Fruit fly (Drosophila melanogaster): ENCODE data around the gene E2f1.

The E2f1 gene

DNA sequence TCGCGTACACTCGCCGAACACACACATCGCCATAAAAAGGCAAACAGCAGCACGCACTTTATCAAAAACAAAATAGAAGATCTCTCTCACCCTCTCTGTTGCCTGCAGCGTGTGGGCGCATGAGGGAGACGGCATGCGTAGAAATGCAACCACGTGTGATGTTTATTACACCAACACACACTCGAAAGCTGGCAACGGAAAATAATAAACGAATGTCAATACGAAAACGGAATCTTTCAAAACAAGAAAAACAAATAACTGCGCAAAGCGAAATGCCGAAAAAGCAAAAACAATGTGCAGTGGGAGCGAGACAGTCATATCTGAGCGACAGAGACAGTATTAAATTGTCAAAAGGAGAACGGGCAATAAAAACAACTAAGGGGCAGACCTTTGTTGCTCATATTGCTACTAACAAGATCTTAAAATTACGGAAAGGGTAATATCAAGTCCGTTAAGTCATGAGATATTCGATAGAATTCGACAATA, 47.3 kb downstream of the E2f1 start:
- no peak for TF ChIP-seq Myc (optimal IDR thresholded peaks at IDR 0.05)
- no peak for TF ChIP-seq Sin3A (optimal IDR thresholded peaks at IDR 0.05)
- TF ChIP-seq ttk (optimal IDR thresholded peaks at IDR 0.05): no peak
- TF ChIP-seq psq (optimal IDR thresholded peaks at IDR 0.05): peak; percentile 31
- no peak for TF ChIP-seq insv (optimal IDR thresholded peaks at IDR 0.05)
- no peak for TF ChIP-seq h (optimal IDR thresholded peaks at IDR 0.05)

DNA sequence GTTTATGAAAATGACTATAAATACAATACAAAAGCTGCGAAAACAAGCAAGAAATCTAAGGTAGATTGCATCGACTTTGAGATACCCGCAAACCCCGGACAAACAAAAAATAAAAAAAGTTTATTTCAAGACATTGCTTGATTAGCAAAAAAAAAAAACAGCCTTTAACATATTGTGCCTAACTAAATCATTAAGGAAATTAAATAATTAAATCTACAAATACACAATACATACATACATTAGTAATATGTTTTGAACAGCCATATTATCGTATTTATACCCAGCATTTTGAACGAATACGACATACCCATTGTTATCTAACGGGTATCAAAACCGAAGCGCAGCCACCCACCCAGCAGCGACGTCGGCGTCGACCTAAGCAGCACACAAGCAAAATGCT, 47.8 kb downstream of the E2f1 start:
- TF ChIP-seq Sin3A (optimal IDR thresholded peaks at IDR 0.05) (no peak), ttk (optimal IDR thresholded peaks at IDR 0.05) (no peak), h (optimal IDR thresholded peaks at IDR 0.05) (no peak), Myc (optimal IDR thresholded peaks at IDR 0.05) (no peak), insv (optimal IDR thresholded peaks at IDR 0.05) (no peak), psq (optimal IDR thresholded peaks at IDR 0.05) (no peak)

DNA sequence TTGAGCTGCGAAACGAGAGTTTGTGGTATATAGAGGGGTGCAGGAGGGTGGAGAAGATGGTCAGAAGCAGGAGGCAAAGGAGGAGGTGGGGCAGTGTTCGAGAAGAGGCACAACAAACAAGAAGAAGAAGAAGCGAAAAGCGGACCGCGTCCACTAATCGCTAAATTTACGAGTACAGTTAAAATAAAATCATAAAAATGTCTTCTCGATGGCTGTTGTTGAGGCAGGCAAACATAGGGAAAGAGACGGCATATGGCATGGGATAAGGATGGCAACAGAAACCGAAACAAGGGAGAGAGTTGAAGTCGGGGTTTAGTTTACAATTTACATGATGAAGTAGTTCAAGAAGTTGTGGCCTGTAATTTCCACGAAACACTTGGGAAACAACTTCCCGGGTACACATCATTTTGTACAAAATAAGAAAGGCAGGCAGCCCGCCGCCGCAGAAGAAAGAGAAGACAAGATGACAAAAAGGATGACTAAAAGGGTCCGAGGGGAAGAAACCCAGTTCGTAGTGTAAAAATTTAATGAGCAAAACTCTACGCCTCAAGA, 49.0 kb downstream of the E2f1 start:
- TF ChIP-seq ttk (optimal IDR thresholded peaks at IDR 0.05): no peak
- TF ChIP-seq Sin3A (optimal IDR thresholded peaks at IDR 0.05): no peak
- no peak for TF ChIP-seq insv (optimal IDR thresholded peaks at IDR 0.05)
- TF ChIP-seq Myc (optimal IDR thresholded peaks at IDR 0.05): no peak
- no peak for TF ChIP-seq psq (optimal IDR thresholded peaks at IDR 0.05)
- no peak for TF ChIP-seq h (optimal IDR thresholded peaks at IDR 0.05)

DNA sequence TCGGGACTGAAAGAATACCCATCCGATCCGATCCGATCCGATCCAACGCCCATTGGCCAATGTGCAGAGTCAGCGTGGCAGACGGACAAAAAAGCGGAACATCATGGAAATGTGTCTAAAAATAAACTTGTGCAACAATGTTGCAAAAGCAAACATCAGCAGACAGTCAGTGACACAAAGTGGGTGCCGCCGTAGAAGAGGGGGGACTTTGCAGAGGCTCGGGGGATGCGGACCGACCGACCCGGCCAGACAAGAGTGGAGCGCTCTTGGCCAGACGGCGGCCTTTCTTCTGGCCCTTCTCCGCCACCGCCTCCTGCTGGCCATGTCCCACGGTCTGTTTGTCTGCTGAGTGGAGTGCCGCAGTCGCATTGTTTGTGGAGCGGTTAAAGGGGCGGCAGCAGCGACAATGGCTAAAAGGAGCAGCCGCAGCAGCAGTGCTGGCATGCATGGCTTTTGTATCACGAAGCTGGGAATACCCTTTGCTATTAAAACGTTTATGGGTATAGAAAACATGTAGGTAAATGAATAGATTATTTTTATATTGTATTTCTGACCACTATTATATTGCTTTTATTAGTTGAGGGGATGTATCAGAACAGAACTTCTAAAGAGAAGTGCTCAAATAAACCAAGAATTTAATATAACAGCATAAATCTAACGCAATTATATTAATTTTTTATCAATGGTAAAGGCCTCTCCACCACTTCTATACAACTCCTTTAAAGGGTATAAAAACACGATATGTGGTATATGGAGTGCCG, 52.2 kb downstream of the E2f1 start:
- no peak for TF ChIP-seq psq (optimal IDR thresholded peaks at IDR 0.05)

DNA sequence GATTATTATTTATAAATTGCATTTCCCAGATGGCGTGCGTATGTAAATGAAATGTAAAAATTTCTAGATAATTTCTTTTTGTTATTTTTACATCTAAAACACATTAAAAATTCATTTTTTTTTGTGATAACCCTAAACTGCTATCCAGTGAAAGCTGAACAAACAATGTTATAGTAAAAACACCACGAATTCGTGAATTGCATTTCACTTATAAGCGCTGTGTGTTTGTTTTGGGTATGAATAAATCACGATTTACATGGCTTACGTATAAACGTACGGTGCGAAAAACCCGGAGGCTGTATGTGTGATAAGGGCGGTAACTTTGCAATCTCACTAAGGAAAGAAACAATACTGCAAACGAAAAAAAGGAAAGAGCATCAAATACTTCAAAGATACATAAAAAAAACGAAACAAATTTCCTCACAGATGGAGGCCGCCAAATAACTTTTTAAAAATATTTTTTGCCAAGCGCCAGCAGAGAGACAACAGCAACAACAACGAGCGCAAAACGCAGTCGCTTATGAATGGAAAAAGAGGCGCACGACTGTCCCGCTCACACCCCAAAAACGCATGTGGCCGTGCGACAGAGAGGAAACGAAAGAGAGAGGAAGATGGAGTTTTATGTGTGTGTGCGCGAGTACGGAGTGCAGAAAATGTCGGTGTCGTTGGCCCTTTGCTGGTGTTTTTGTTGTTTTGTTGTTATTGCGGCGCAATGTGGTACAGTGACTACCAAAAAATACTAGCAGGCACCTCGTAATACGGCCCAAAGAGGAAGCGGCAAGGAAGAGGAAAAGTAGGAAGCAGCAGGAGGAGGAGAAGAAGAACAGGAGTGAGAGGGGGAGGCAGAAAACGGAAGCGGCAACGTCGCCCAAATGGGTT, 54.2 kb downstream of the E2f1 start:
- TF ChIP-seq psq (optimal IDR thresholded peaks at IDR 0.05) (peak; percentile 34), Sin3A (optimal IDR thresholded peaks at IDR 0.05) (no peak), ttk (optimal IDR thresholded peaks at IDR 0.05) (no peak)

DNA sequence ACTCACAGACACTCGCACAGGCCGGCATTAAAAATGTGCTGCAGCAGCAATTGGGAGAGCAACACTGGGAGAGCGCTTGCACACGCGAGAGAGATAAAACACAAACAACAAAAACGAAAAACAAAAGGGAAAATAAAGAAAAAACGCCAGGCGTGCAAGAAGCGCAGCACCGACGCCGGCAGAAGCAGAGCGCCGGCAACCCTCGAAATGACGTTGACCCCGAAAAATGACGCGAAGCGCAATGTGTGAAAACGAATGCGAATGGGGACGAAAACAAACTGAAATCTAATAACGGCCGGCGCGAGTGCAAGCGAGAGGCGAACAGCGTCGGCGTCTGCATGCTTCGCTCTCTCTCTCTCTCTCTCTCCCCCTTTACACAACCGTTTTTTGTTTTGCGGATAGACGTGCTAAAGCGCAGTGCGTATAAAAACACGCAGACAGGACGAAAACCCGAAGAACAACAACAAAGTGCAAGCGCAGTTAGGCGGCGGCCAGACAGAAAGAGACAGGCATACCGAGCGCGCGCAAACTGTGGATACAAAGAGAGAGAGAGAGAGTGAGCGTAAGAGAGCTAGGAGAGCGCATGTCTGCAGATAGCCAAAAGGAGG, 55.3 kb downstream of the E2f1 start:
- TF ChIP-seq Myc (optimal IDR thresholded peaks at IDR 0.05) (no peak), h (optimal IDR thresholded peaks at IDR 0.05) (no peak), insv (optimal IDR thresholded peaks at IDR 0.05) (no peak), psq (optimal IDR thresholded peaks at IDR 0.05) (peak; percentile 33)

DNA sequence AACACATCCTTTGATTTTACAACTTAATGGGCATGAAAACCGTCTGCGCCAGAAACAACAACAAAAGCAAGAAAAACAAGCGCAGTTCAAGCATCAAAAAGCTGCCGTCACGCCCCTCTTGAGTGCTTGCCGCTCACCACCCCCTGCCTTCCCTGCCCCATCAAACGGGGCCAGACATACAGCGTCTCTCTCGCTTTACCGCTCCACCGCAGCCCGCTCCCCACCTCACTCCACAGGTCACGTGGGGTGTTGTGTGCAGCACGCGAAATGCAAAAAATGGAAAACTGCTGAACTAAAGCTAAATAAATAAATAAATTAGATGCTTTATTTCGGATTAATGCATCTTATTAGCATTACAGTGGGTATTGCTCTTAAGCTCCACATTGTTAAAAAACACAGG, 56.1 kb downstream of the E2f1 start:
- TF ChIP-seq ttk (optimal IDR thresholded peaks at IDR 0.05) (no peak), Myc (optimal IDR thresholded peaks at IDR 0.05) (no peak)

DNA sequence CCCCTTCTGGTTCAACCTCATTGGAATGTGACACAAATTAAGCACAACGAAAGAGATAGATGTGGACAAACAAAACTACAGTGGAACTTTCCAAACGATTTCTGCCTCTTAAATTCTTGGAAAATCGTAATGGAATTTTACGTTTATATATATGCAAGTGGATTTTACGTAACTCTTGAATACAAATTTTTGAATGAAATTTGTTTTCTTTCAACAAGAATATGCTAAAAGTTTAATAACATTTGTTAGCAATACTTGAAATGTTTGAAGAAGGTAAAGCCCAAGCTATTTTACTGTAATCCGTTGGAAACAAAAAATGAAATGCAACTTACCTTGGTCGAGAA, 58.0 kb downstream of the E2f1 start:
- no peak for TF ChIP-seq ttk (optimal IDR thresholded peaks at IDR 0.05)
- TF ChIP-seq h (optimal IDR thresholded peaks at IDR 0.05): no peak
- no peak for TF ChIP-seq Sin3A (optimal IDR thresholded peaks at IDR 0.05)
- TF ChIP-seq Myc (optimal IDR thresholded peaks at IDR 0.05): no peak
- TF ChIP-seq insv (optimal IDR thresholded peaks at IDR 0.05): no peak

DNA sequence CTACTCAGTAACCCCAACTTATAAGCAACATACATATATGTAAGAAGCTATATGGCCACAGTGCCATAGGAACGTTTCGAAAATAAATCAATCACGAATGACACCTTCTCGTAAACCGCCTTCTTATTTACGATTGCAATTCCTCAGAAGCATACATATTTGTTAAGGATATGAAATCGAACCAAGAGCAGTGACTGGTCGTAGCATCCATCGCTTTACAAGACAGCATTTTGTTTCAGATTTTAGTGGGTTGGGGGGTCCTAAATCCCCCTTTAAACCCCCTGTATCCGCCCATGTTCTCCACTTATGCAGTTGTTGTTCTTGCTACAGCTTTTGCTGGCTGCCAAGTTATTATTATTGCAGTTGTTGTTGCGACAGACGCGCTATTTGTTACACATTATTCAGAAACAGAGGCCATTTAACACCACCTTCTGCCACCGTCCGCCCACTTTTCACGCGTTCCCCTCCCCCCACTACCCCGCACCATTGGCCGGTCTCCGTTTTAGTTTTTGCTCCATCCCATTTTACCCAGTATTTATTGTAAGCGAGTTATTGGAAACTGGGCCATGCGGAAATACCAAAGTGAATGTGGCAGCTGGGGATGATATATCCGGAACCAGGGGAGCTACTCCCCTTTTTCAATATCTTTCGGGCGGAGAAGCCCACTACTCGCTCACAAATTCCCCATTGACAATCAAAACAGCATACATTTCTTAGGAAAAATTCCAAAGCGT, 58.5 kb downstream of the E2f1 start:
- TF ChIP-seq Sin3A (optimal IDR thresholded peaks at IDR 0.05): no peak
- TF ChIP-seq psq (optimal IDR thresholded peaks at IDR 0.05): no peak
- no peak for TF ChIP-seq h (optimal IDR thresholded peaks at IDR 0.05)
- TF ChIP-seq insv (optimal IDR thresholded peaks at IDR 0.05): no peak
- no peak for TF ChIP-seq ttk (optimal IDR thresholded peaks at IDR 0.05)
- TF ChIP-seq Myc (optimal IDR thresholded peaks at IDR 0.05): no peak

DNA sequence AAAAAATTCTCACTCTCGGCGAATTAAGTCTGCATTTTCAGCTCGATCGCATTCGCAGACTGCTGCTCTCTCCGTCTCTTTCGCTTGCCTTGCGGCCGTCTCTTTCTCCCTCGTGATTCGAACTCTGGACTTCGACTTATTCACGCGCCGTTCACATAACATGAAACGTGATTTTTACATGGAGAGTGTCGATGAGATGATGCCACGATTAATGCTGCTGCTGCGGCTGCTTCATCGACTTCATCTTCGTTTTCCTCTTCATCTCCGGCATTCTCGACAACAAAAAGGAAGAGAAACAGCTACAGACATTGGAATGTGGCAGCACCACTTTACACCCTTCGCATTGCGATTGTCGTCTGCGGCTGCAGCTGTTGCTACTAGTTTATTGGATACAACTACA, 61.0 kb downstream of the E2f1 start:
- TF ChIP-seq insv (optimal IDR thresholded peaks at IDR 0.05) (no peak), ttk (optimal IDR thresholded peaks at IDR 0.05) (no peak), psq (optimal IDR thresholded peaks at IDR 0.05) (no peak), h (optimal IDR thresholded peaks at IDR 0.05) (no peak), Myc (optimal IDR thresholded peaks at IDR 0.05) (no peak), Sin3A (optimal IDR thresholded peaks at IDR 0.05) (no peak)

DNA sequence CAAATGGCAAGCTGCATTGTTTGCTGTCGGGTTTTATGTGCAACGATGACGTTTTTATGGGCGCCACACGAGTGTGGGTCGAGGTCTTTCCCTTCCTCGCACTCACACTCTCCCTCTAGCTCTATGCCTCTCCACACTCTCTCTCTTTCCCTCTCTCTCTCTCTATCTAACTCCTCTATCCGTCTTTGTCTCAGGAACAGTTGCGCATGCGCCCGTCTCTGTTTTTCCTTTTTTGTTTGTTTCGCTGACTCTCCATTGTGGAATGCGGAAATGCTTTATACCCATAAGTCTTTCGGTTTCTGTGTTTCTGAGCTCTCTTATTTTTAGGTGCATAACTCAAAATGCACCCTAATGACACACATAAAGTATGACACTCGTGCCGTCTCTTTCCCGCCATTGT, 62.1 kb downstream of the E2f1 start:
- TF ChIP-seq Sin3A (optimal IDR thresholded peaks at IDR 0.05): no peak
- TF ChIP-seq Myc (optimal IDR thresholded peaks at IDR 0.05): no peak
- no peak for TF ChIP-seq ttk (optimal IDR thresholded peaks at IDR 0.05)
- TF ChIP-seq psq (optimal IDR thresholded peaks at IDR 0.05): no peak
- no peak for TF ChIP-seq insv (optimal IDR thresholded peaks at IDR 0.05)
- no peak for TF ChIP-seq h (optimal IDR thresholded peaks at IDR 0.05)

DNA sequence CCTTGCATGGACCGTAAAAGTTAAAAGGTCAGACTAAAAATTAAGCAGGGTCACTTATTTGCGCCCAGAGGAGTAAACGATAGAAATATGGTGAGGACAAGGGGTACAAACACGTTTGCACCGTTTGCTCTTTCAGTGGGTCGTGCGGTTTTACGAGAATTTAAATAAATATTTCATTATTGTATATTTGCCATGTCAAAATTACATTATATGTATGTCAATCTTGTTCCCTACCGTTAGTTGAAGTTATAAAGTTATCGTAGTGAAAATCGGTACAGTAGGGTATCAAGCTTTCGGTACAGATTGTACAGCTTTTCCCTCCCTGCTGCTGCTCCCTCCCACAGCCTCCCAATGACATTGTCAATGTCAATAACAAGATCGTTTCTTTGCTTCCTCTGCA, 62.8 kb downstream of the E2f1 start:
- TF ChIP-seq Sin3A (optimal IDR thresholded peaks at IDR 0.05) (no peak), Myc (optimal IDR thresholded peaks at IDR 0.05) (no peak), ttk (optimal IDR thresholded peaks at IDR 0.05) (no peak), psq (optimal IDR thresholded peaks at IDR 0.05) (no peak), insv (optimal IDR thresholded peaks at IDR 0.05) (no peak), h (optimal IDR thresholded peaks at IDR 0.05) (no peak)
